Worm (Caenorhabditis elegans): Measurements from ENCODE around the gene jmjd-3.1.
A peak's percentile ranks its signal among the peaks of the same experiment; 100 is the strongest.

The jmjd-3.1 gene

DNA sequence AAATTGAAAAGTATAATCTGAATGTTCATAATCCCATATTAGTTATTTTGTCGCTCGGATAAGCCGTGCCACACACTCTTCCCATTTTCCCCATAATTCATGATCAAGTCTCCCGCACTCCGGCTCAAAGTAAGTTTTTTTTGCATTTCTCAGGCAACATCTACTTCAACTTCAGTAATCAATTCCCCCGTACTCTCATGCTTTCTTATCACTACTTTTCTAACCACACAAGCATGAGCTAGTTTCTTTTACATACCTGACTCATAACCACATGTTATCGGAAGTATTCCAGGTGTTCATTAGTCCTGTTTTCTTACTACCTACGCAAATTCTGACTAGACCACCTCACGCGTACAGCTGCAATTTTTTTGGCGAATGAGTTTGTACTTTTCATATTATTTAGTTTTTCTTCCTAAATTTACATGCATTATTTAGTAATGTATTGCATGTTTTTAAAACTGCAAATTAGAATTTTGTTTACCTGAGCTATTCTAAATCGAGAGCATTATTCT is 4.3 kb upstream of the jmjd-3.1 start (continued):
- no peak for TF ChIP-seq aha-1 (tag; optimal IDR thresholded peaks at IDR 0.05)
- peak; percentile 77 for TF ChIP-seq fkh-8 (tag; optimal IDR thresholded peaks at IDR 0.05)
- no peak for TF ChIP-seq ceh-63 (GFP tag; optimal IDR thresholded peaks at IDR 0.05)
- no peak for TF ChIP-seq pag-3 (tag; optimal IDR thresholded peaks at IDR 0.05; ENCODE audit: borderline replicate concordance, insufficient read depth)
- no peak for TF ChIP-seq ztf-11 (tag; optimal IDR thresholded peaks at IDR 0.05)
- TF ChIP-seq mab-9 (GFP tag; IDR thresholded peaks at IDR 0.05) = no peak
- TF ChIP-seq zag-1 (tag; optimal IDR thresholded peaks at IDR 0.05) = no peak
- TF ChIP-seq swsn-7 (tag; optimal IDR thresholded peaks at IDR 0.05) = no peak

DNA sequence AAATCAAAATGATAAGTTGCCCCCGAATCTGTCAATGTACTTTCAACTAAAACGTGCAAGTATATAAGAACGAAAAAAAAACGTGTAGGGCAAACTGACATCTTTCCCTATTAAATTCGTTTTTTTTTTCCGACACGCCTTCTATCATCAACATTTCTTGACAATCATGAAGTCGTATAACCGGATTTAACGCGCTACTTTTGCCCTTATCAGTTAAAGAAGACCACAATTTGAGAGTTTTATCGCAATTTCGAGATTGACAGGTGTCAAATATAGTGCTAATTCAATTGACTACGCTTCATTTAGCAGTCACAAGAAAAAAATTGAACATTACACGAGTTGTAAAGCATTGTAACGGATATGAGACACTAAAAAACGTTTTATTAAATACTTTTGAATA is 3.7 kb upstream of the jmjd-3.1 start:
- TF ChIP-seq mef-2 (tag; optimal IDR thresholded peaks at IDR 0.05) (no peak), blmp-1 (tag; optimal IDR thresholded peaks at IDR 0.05) (peak; percentile 32), hlh-17 (GFP tag; optimal IDR thresholded peaks at IDR 0.05; ENCODE audit: borderline replicate concordance) (no peak), nhr-20 (tag; optimal IDR thresholded peaks at IDR 0.05) (no peak), lin-14 (GFP tag; optimal IDR thresholded peaks at IDR 0.05) (peak; percentile 24), tbx-2 (tag; optimal IDR thresholded peaks at IDR 0.05) (no peak), skn-1 (tag; optimal IDR thresholded peaks at IDR 0.05) (no peak), sptf-1 (tag; optimal IDR thresholded peaks at IDR 0.05) (no peak), ceh-82 (tag; optimal IDR thresholded peaks at IDR 0.05) (no peak), lin-15B (tag; optimal IDR thresholded peaks at IDR 0.05) (no peak), zag-1 (tag; optimal IDR thresholded peaks at IDR 0.05) (no peak), egl-13 (tag; optimal IDR thresholded peaks at IDR 0.05) (no peak), ceh-88 (GFP tag; IDR thresholded peaks at IDR 0.05) (no peak), elt-3 (tag; optimal IDR thresholded peaks at IDR 0.05) (peak in 3 of 6 experiments; percentile 2 to 12 (median 10)), nhr-85 (tag) (peak; percentile 40)

ce11 chrX:8567823-8568314 is 3.0 kb upstream of the jmjd-3.1 start:
- TF ChIP-seq ztf-11 (tag; optimal IDR thresholded peaks at IDR 0.05) = no peak
- no peak for TF ChIP-seq efl-1 (optimal IDR thresholded peaks at IDR 0.05)
- TF ChIP-seq efl-1 (GFP tag; optimal IDR thresholded peaks at IDR 0.05 in 1 of 2) = peak in 1 of 2 experiments; percentile 55
- TF ChIP-seq nhr-76 (tag; optimal IDR thresholded peaks at IDR 0.05) = no peak

DNA sequence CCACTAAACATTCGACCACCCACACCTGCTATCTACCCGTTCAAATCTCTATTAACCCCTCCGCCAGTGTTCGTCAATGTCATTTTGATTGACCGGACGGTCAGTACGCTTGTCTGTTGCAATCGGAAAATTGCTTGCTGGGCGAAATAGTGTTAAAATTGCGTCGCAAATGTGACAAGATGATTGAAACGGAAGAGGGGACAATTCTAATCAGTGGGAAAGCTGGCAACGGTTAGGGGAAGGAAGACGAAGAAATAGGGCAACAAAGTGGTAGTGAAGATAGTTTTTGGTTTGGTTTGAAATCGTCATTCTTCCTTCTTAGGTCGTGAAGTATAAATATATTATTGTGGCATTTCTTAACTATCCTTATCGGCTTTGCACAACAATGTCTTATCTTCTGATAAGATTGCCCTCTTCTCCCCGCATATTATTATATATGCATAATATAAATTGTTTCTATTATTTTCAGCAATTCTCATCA is 2.4 kb upstream of the jmjd-3.1 start:
- TF ChIP-seq efl-1 (optimal IDR thresholded peaks at IDR 0.05) (no peak), efl-1 (GFP tag; optimal IDR thresholded peaks at IDR 0.05 in 1 of 2) (peak in 1 of 2 experiments; percentile 4), blmp-1 (tag; optimal IDR thresholded peaks at IDR 0.05) (peak; percentile 30), elt-2 (tag; optimal IDR thresholded peaks at IDR 0.05) (peak; percentile 86), C16A3.4 (tag; optimal IDR thresholded peaks at IDR 0.05) (no peak)

DNA sequence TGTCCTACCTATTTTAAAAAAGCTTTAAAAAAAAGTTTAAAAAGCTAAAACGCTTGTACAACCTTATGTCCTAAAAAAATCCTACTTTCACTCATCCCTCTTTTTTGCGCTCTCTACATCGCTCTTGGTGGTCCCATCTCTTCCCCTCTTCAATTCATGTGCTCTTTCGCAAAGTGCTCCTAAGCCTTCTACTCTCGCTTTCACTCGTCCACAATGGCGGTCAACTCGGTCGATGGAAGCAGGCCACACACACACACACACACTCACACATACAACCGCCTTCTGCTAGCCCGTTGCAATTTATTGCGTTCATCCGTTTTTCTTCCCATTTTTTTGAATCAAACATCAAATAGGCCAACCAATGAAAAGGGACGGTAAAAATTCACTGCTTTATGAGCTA is 1.7 kb upstream of the jmjd-3.1 start:
- no peak for TF ChIP-seq C16A3.4 (tag; optimal IDR thresholded peaks at IDR 0.05)
- no peak for TF ChIP-seq fos-1 (tag; optimal IDR thresholded peaks at IDR 0.05)
- no peak for TF ChIP-seq unc-130 (tag; optimal IDR thresholded peaks at IDR 0.05)
- TF ChIP-seq rnt-1 (tag; optimal IDR thresholded peaks at IDR 0.05) = peak; percentile 43
- no peak for TF ChIP-seq nhr-11 (tag; optimal IDR thresholded peaks at IDR 0.05)
- TF ChIP-seq fkh-8 (tag; optimal IDR thresholded peaks at IDR 0.05) = no peak
- TF ChIP-seq nhr-76 (tag; optimal IDR thresholded peaks at IDR 0.05) = no peak
- no peak for TF ChIP-seq egl-13 (tag; optimal IDR thresholded peaks at IDR 0.05)
- TF ChIP-seq swsn-7 (tag; optimal IDR thresholded peaks at IDR 0.05) = no peak
- TF ChIP-seq Y116A8C.19 (tag; optimal IDR thresholded peaks at IDR 0.05; ENCODE audit: borderline replicate concordance) = no peak
- no peak for TF ChIP-seq unc-98 (GFP tag; IDR thresholded peaks at IDR 0.05)
- no peak for TF ChIP-seq sox-4 (tag; optimal IDR thresholded peaks at IDR 0.05)
- no peak for TF ChIP-seq jun-1 (tag; optimal IDR thresholded peaks at IDR 0.05)
- no peak for TF ChIP-seq mep-1 (tag; optimal IDR thresholded peaks at IDR 0.05)
- no peak for TF ChIP-seq fkh-10 (GFP tag; optimal IDR thresholded peaks at IDR 0.05)
- TF ChIP-seq ztf-11 (tag; optimal IDR thresholded peaks at IDR 0.05) = no peak
- TF ChIP-seq lir-3 (tag; optimal IDR thresholded peaks at IDR 0.05; ENCODE audit: poor library complexity) = no peak
- TF ChIP-seq unc-62 (GFP tag; optimal IDR thresholded peaks at IDR 0.05) = no peak
- TF ChIP-seq sptf-1 (tag; optimal IDR thresholded peaks at IDR 0.05) = no peak
- no peak for TF ChIP-seq efl-1 (optimal IDR thresholded peaks at IDR 0.05)
- peak in 1 of 2 experiments; percentile 88 for TF ChIP-seq efl-1 (GFP tag; optimal IDR thresholded peaks at IDR 0.05 in 1 of 2)
- TF ChIP-seq hlh-4 (tag; optimal IDR thresholded peaks at IDR 0.05) = no peak
- peak; percentile 10 for TF ChIP-seq blmp-1 (tag; optimal IDR thresholded peaks at IDR 0.05)
- TF ChIP-seq vab-15 (tag; optimal IDR thresholded peaks at IDR 0.05) = no peak
- TF ChIP-seq mab-9 (GFP tag; IDR thresholded peaks at IDR 0.05) = no peak
- no peak for TF ChIP-seq pax-3 (tag; optimal IDR thresholded peaks at IDR 0.05)
- no peak for TF ChIP-seq lin-35 (GFP tag; optimal IDR thresholded peaks at IDR 0.05)
